Worm (Caenorhabditis elegans) whole organism, L4/young adult: ENCODE results near the gene mel-28.

Source experiments
- W03F9.2 ChIP-seq: fragments of 150-350 bp; optimal IDR thresholded peaks from 2 replicates; lab custom pipeline; 2014; ENCODE audit warnings: missing biosample characterization, missing genetic modification characterization
- dao-5 ChIP-seq: sonication (generic microtip); optimal IDR thresholded peaks from 2 replicates; lab custom pipeline; 2016; ENCODE audit warnings: missing genotype, missing genetic modification characterization, moderate library complexity, missing compliant biosample characterization
- him-1 ChIP-seq: sonication (generic microtip); optimal IDR thresholded peaks from 2 replicates; lab custom pipeline; 2016; ENCODE audit warnings: missing genotype, missing genetic modification reagents, missing genetic modification characterization, missing compliant biosample characterization

- TF ChIP-seq W03F9.2 (tag; lab: Kevin White, UChicago) (no peak), dao-5 (no peak), him-1 (tag; lab: Kevin White, UChicago) (no peak)
Observed at ce11 chrIII:4763509-4763908, 22.4 kb upstream of the mel-28 start, which contains the start of gene B0393.4.
